Worm (Caenorhabditis elegans) whole organism, young adult: Measurements from ENCODE around the gene Y54E2A.10.
A peak's percentile ranks its signal among the peaks of the same experiment; 100 is the strongest.

Source experiments
- B0336.3 ChIP-seq: fragments of 200-800 bp; sonication (Bioruptor generic); IDR thresholded peaks from 2 replicates; pipeline ENCODE4 v1.3.6; 2022; ENCODE audit warnings: missing genetic modification characterization, missing compliant biosample characterization
- F39B2.1 ChIP-seq: fragments of 200-800 bp; sonication (Bioruptor generic); IDR thresholded peaks from 2 replicates; pipeline ENCODE4 v1.3.6; 2022; ENCODE audit warnings: missing genetic modification reagents, missing genetic modification characterization, missing compliant biosample characterization
- F55B11.4 ChIP-seq: sonication (generic microtip); optimal IDR thresholded peaks from 2 replicates; lab custom pipeline; 2016; ENCODE audit warnings: missing compliant biosample characterization, missing genetic modification characterization, borderline replicate concordance; ENCODE audit not compliant: insufficient read depth
- K12H6.12 ChIP-seq: fragments of 200-800 bp; sonication (Bioruptor generic); optimal IDR thresholded peaks from 2 replicates; lab custom pipeline; 2018; ENCODE audit warnings: mild to moderate bottlenecking, missing genetic modification characterization, missing compliant biosample characterization
- T07F8.4 ChIP-seq: sonication (generic microtip); optimal IDR thresholded peaks from 2 replicates; lab custom pipeline; 2016; ENCODE audit warnings: mild to moderate bottlenecking, missing genetic modification characterization, moderate library complexity, missing compliant biosample characterization
- Y53F4B.3 ChIP-seq: fragments of 200-800 bp; sonication (Bioruptor generic); IDR thresholded peaks from 2 replicates; pipeline ENCODE4 v1.3.6; 2022; ENCODE audit warnings: missing genetic modification reagents, missing genetic modification characterization, missing compliant biosample characterization
- Y56A3A.18 ChIP-seq: fragments of 200-800 bp; sonication (Bioruptor generic); IDR thresholded peaks from 2 replicates; pipeline ENCODE4 v1.3.6; 2022; ENCODE audit warnings: missing genetic modification reagents, missing genetic modification characterization, missing compliant biosample characterization
- Y67H2A.10 ChIP-seq: fragments of 200-800 bp; sonication (Bioruptor generic); conservative IDR thresholded peaks from 2 replicates; pipeline ENCODE4 v1.3.6; 2022; ENCODE audit warnings: missing genetic modification reagents, missing genetic modification characterization, missing compliant biosample characterization
- ama-1 ChIP-seq, 3 experiments: fragments of 150-350 bp in 1 of 3; sonication (generic microtip) in 2 of 3; optimal IDR thresholded peaks; 2 replicates each; lab custom pipeline; 2014 to 2018; ENCODE audit warnings: missing biosample characterization in 2 of 3, missing genetic modification characterization in 2 of 3, missing genetic modification reagents in 2 of 3
- atf-7 ChIP-seq: sonication (generic microtip); optimal IDR thresholded peaks from 2 replicates; lab custom pipeline; 2017; ENCODE audit warnings: mild to moderate bottlenecking, missing genetic modification characterization, missing compliant biosample characterization
- athp-1 ChIP-seq: sonication (generic microtip); optimal IDR thresholded peaks from 2 replicates; lab custom pipeline; 2017; ENCODE audit warnings: mild to moderate bottlenecking, missing genetic modification characterization, missing compliant biosample characterization
- attf-5 ChIP-seq: fragments of 200-800 bp; sonication (Bioruptor generic); optimal IDR thresholded peaks from 2 replicates; lab custom pipeline; 2018; ENCODE audit warnings: mild to moderate bottlenecking, missing genetic modification characterization, missing compliant biosample characterization
- attf-6 ChIP-seq: fragments of 200-800 bp; sonication (Bioruptor generic); IDR thresholded peaks from 2 replicates; pipeline ENCODE4 v1.3.6; 2022; ENCODE audit warnings: missing genetic modification reagents, missing genetic modification characterization, missing compliant biosample characterization
- bed-1 ChIP-seq: fragments of 200-800 bp; sonication (Bioruptor generic); IDR thresholded peaks from 2 replicates; pipeline ENCODE4 v1.3.6; 2022; ENCODE audit warnings: missing genetic modification reagents, missing genetic modification characterization, missing compliant biosample characterization
- cebp-1 ChIP-seq, 2 experiments: fragments of 200-800 bp in 1 of 2; sonication (Bioruptor generic) in 1 of 2; sonication (generic microtip) in 1 of 2; IDR thresholded peaks in 1 of 2; optimal IDR thresholded peaks in 1 of 2; 2 replicates each; pipeline versions ENCODE4 v1.3.6 to Lab custom; 2017 to 2022; ENCODE audit warnings: missing compliant biosample characterization in 2 of 2, missing genetic modification characterization in 2 of 2, mild to moderate bottlenecking in 1 of 2, missing genetic modification reagents in 1 of 2, moderate library complexity in 1 of 2
- cebp-2 ChIP-seq: fragments of 200-800 bp; sonication (Bioruptor generic); IDR thresholded peaks from 2 replicates; pipeline ENCODE4 v1.3.6; 2022; ENCODE audit warnings: missing genetic modification characterization, missing compliant biosample characterization
- ceh-27 ChIP-seq: fragments of 200-800 bp; sonication (Bioruptor generic); optimal IDR thresholded peaks from 2 replicates; lab custom pipeline; 2018; ENCODE audit warnings: mild to moderate bottlenecking, missing genetic modification characterization, moderate library complexity, missing compliant biosample characterization
- chd-7 ChIP-seq: sonication (generic microtip); optimal IDR thresholded peaks from 2 replicates; lab custom pipeline; 2016; ENCODE audit warnings: mild to moderate bottlenecking, missing genetic modification characterization, moderate library complexity, missing compliant biosample characterization
- egl-18 ChIP-seq: fragments of 200-800 bp; sonication (Bioruptor generic); IDR thresholded peaks from 2 replicates; pipeline ENCODE4 v1.3.6; 2022; ENCODE audit warnings: missing genetic modification reagents, missing genetic modification characterization, missing compliant biosample characterization
- fkh-3 ChIP-seq: sonication (generic microtip); optimal IDR thresholded peaks from 2 replicates; lab custom pipeline; 2016; ENCODE audit warnings: mild to moderate bottlenecking, missing genetic modification characterization, missing compliant biosample characterization
- him-1 ChIP-seq: sonication (generic microtip); optimal IDR thresholded peaks from 2 replicates; lab custom pipeline; 2016; ENCODE audit warnings: missing genotype, missing genetic modification reagents, missing genetic modification characterization, missing compliant biosample characterization
- lag-1 ChIP-seq: fragments of 200-800 bp; sonication (Bioruptor generic); IDR thresholded peaks from 2 replicates; pipeline ENCODE4 v1.3.6; 2022; ENCODE audit warnings: missing genetic modification reagents, missing genetic modification characterization, missing compliant biosample characterization
- let-607 ChIP-seq, 2 experiments: fragments of 200-800 bp in 1 of 2; sonication (Bioruptor generic) in 1 of 2; sonication (generic microtip) in 1 of 2; optimal IDR thresholded peaks; 2 replicates each; lab custom pipeline; 2016 to 2018; ENCODE audit warnings: mild to moderate bottlenecking in 2 of 2, missing compliant biosample characterization in 2 of 2, missing genetic modification characterization in 2 of 2, moderate library complexity in 2 of 2, missing genotype in 1 of 2
- lir-1 ChIP-seq: fragments of 200-800 bp; sonication (Bioruptor generic); conservative IDR thresholded peaks from 2 replicates; pipeline ENCODE4 v1.3.6; 2022; ENCODE audit warnings: missing genetic modification reagents, missing genetic modification characterization, missing compliant biosample characterization
- madf-8 ChIP-seq: fragments of 200-800 bp; sonication (Bioruptor generic); conservative IDR thresholded peaks from 2 replicates; pipeline ENCODE4 v1.3.6; 2022; ENCODE audit warnings: missing genetic modification reagents, missing genetic modification characterization, missing compliant biosample characterization
- mcd-1 ChIP-seq: fragments of 200-800 bp; sonication (Bioruptor generic); IDR thresholded peaks from 2 replicates; pipeline ENCODE4 v1.3.6; 2022; ENCODE audit warnings: missing genetic modification reagents, missing genetic modification characterization, missing compliant biosample characterization
- mel-28 ChIP-seq: sonication (generic microtip); optimal IDR thresholded peaks from 2 replicates; lab custom pipeline; 2016; ENCODE audit warnings: borderline replicate concordance, mild to moderate bottlenecking, missing genetic modification characterization, missing compliant biosample characterization
- nfya-2 ChIP-seq: fragments of 200-800 bp; sonication (Bioruptor generic); IDR thresholded peaks from 2 replicates; pipeline ENCODE4 v1.3.6; 2022; ENCODE audit warnings: missing genetic modification reagents, missing genetic modification characterization, missing compliant biosample characterization
- nfyb-1 ChIP-seq: fragments of 200-800 bp; sonication (Bioruptor generic); IDR thresholded peaks from 2 replicates; pipeline ENCODE4 v1.3.6; 2022; ENCODE audit warnings: missing genetic modification reagents, missing genetic modification characterization, missing compliant biosample characterization
- pbrm-1 ChIP-seq: fragments of 200-800 bp; sonication (Bioruptor generic); IDR thresholded peaks from 2 replicates; pipeline ENCODE4 v1.3.6; 2022; ENCODE audit warnings: missing genetic modification reagents, missing genetic modification characterization, missing compliant biosample characterization
- rcor-1 ChIP-seq: fragments of 200-800 bp; sonication (Bioruptor generic); IDR thresholded peaks from 2 replicates; pipeline ENCODE4 v1.3.6; 2022; ENCODE audit warnings: missing genetic modification reagents, missing genetic modification characterization, missing compliant biosample characterization
- rec-8 ChIP-seq, 2 experiments: sonication (generic microtip); optimal IDR thresholded peaks; 2 replicates each; lab custom pipeline; 2016; ENCODE audit warnings: mild to moderate bottlenecking in 2 of 2, missing genetic modification characterization in 2 of 2, missing genetic modification reagents in 2 of 2, missing genotype in 2 of 2, missing biosample characterization in 1 of 2, missing compliant biosample characterization in 1 of 2, moderate library complexity in 1 of 2
- snpc-1.3 ChIP-seq: sonication (generic microtip); optimal IDR thresholded peaks from 2 replicates; lab custom pipeline; 2017; ENCODE audit warnings: missing genetic modification characterization, mild to moderate bottlenecking, missing compliant biosample characterization, antibody characterized with exemption, moderate library complexity, missing genotype, missing genetic modification reagents; ENCODE audit not compliant: insufficient read depth
- snpc-4 ChIP-seq, 5 experiments: fragments of 150-350 bp in 1 of 5; sonication (generic microtip) in 4 of 5; optimal IDR thresholded peaks; 2 replicates each; lab custom pipeline; 2014 to 2018; ENCODE audit warnings: missing genetic modification characterization in 5 of 5, missing biosample characterization in 3 of 5, antibody characterized with exemption in 2 of 5, mild to moderate bottlenecking in 2 of 5, missing compliant biosample characterization in 2 of 5, missing genotype in 2 of 5, moderate library complexity in 2 of 5, missing genetic modification reagents in 1 of 5
- somi-1 ChIP-seq: fragments of 200-800 bp; sonication (Bioruptor generic); optimal IDR thresholded peaks from 2 replicates; lab custom pipeline; 2018; ENCODE audit warnings: mild to moderate bottlenecking, missing genetic modification characterization, missing compliant biosample characterization
- tbp1 ChIP-seq: fragments of 200-800 bp; sonication (Bioruptor generic); optimal IDR thresholded peaks from 2 replicates; lab custom pipeline; 2018; ENCODE audit warnings: mild to moderate bottlenecking, missing genetic modification characterization, missing compliant biosample characterization
- tbx-9 ChIP-seq: sonication (generic microtip); optimal IDR thresholded peaks from 2 replicates; lab custom pipeline; 2016; ENCODE audit warnings: borderline replicate concordance, missing genetic modification characterization, inconsistent platforms, missing compliant biosample characterization
- ztf-18 ChIP-seq: sonication (generic microtip); optimal IDR thresholded peaks from 2 replicates; lab custom pipeline; 2016; ENCODE audit warnings: missing genotype, mild to moderate bottlenecking, missing genetic modification characterization, missing compliant biosample characterization
- ztf-22 ChIP-seq: fragments of 200-800 bp; sonication (Bioruptor generic); optimal IDR thresholded peaks from 2 replicates; lab custom pipeline; 2018; ENCODE audit warnings: mild to moderate bottlenecking, missing genetic modification characterization, moderate library complexity, missing compliant biosample characterization
- ztf-25 ChIP-seq: fragments of 200-800 bp; sonication (Bioruptor generic); IDR thresholded peaks from 2 replicates; pipeline ENCODE4 v1.3.6; 2022; ENCODE audit warnings: missing genetic modification reagents, missing genetic modification characterization, missing compliant biosample characterization
- ztf-26 ChIP-seq: sonication (generic microtip); optimal IDR thresholded peaks from 2 replicates; lab custom pipeline; 2017; ENCODE audit warnings: missing genetic modification characterization, missing compliant biosample characterization
- ztf-28 ChIP-seq: fragments of 200-800 bp; sonication (Bioruptor generic); IDR thresholded peaks from 2 replicates; pipeline ENCODE4 v1.3.6; 2022; ENCODE audit warnings: missing genetic modification reagents, missing genetic modification characterization, missing compliant biosample characterization
- ztf-6 ChIP-seq: fragments of 200-800 bp; sonication (Bioruptor generic); IDR thresholded peaks from 2 replicates; pipeline ENCODE4 v1.3.6; 2022; ENCODE audit warnings: missing genetic modification reagents, missing genetic modification characterization, missing compliant biosample characterization

Gene Y54E2A.10

ce11 chrII:14794935-14795454, 4.1 kb downstream of the Y54E2A.10 start, which contains the start of gene eif-3.B (continued):
- TF ChIP-seq snpc-1.3 (tag; lab: Kevin White, UChicago) (peak; percentile 51), pbrm-1 (GFP tag; lab: Robert Waterston, UW) (peak; percentile 80), attf-6 (GFP tag; lab: Robert Waterston, UW) (no peak), Y67H2A.10 (0 out of 2 replicates have a peak, but pooled peaks have one; percentile 30), let-607 (tag; optimal IDR thresholded peaks at IDR 0.05; lab: Kevin White, UChicago) (peak in 1 of 2 experiments; percentile 86), egl-18 (GFP tag; lab: Robert Waterston, UW) (0 out of 2 replicates have a peak, but pooled peaks have one; percentile 38), tbx-9 (tag; lab: Kevin White, UChicago) (no peak), F39B2.1 (GFP tag; lab: Robert Waterston, UW) (no peak), snpc-4 (GFP tag; optimal IDR thresholded peaks at IDR 0.05; lab: Kevin White, UChicago) (peak; percentile 45), snpc-4 (tag; optimal IDR thresholded peaks at IDR 0.05; lab: Kevin White, UChicago) (peak; percentile 13 to 86 (median 84)), madf-8 (GFP tag; lab: Robert Waterston, UW) (peak; percentile 58), attf-5 (GFP tag; lab: Kevin White, UChicago) (peak; percentile 95), lir-1 (GFP tag; lab: Robert Waterston, UW) (peak; percentile 75), cebp-1 (GFP tag; IDR thresholded peaks at IDR 0.05; lab: Robert Waterston, UW) (0 out of 2 replicates have a peak, but pooled peaks have one; percentile 44), cebp-1 (tag; optimal IDR thresholded peaks at IDR 0.05; lab: Kevin White, UChicago) (peak; percentile 82), him-1 (tag; lab: Kevin White, UChicago) (no peak), cebp-2 (no peak), rcor-1 (GFP tag; lab: Robert Waterston, UW) (peak; percentile 86), ztf-28 (0 out of 2 replicates have a peak, but pooled peaks have one; percentile 40), Y53F4B.3 (GFP tag; lab: Robert Waterston, UW) (no peak), ztf-6 (GFP tag; lab: Robert Waterston, UW) (0 out of 2 replicates have a peak, but pooled peaks have one; percentile 14), mel-28 (tag; lab: Kevin White, UChicago) (no peak), nfya-2 (GFP tag; lab: Robert Waterston, UW) (no peak), bed-1 (GFP tag; lab: Robert Waterston, UW) (no peak), F55B11.4 (tag; lab: Kevin White, UChicago) (no peak), fkh-3 (tag; lab: Kevin White, UChicago) (no peak), nfyb-1 (GFP tag; lab: Robert Waterston, UW) (peak; percentile 70; the same call in 1 of the 2 replicates), ztf-25 (GFP tag; lab: Robert Waterston, UW) (0 out of 2 replicates have a peak, but pooled peaks have one; percentile 5), K12H6.12 (tag; lab: Kevin White, UChicago) (peak; percentile 79)

DNA sequence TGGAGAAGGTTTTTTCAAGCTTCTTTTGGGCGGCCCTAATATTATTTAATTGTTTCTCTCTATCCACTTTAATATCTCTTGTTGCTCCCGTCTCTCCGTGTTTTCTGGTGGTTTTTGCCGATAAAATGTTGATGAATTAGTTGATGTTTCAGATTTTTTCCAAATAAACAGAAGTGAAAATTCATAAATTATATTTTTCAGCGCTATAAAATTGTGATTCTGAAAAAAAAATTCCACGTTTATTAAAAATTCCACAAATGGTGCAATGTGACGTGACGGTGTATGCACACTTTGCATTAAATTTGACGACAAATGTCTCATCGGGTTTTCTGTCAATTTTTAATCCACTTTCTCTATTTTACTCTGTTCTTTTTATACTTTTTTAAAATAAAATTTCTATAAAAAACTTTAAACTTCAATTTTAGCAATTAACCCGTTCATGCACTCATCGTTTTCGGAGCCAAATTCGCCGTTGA, 7.2 kb downstream of the Y54E2A.10 start, which contains the start of gene tbc-20:
Gene tbc-20, plus strand, starts transcription at position 426 of the 476 bp plus-strand sequence.
- no peak for TF ChIP-seq ceh-27
- TF ChIP-seq lag-1 (GFP tag; lab: Robert Waterston, UW): no peak
- 0 out of 2 replicates have a peak, but pooled peaks have one; percentile 18 for TF ChIP-seq B0336.3 (GFP tag; lab: Robert Waterston, UW)
- peak; percentile 31; the same call in 1 of the 2 replicates for TF ChIP-seq mcd-1 (GFP tag; lab: Robert Waterston, UW)
- no peak for TF ChIP-seq nfyb-1 (GFP tag; lab: Robert Waterston, UW)
- TF ChIP-seq chd-7 (tag; lab: Kevin White, UChicago): no peak
- TF ChIP-seq atf-7 (tag; lab: Kevin White, UChicago): no peak
- no peak for TF ChIP-seq rec-8 (tag; optimal IDR thresholded peaks at IDR 0.05; lab: Kevin White, UChicago)
- TF ChIP-seq madf-8 (GFP tag; lab: Robert Waterston, UW): peak; percentile 74
- no peak for TF ChIP-seq pbrm-1 (GFP tag; lab: Robert Waterston, UW)
- TF ChIP-seq T07F8.4: no peak
- TF ChIP-seq athp-1 (tag; lab: Kevin White, UChicago): peak; percentile 19
- TF ChIP-seq Y56A3A.18 (GFP tag; lab: Robert Waterston, UW): no peak
- no peak for TF ChIP-seq lir-1 (GFP tag; lab: Robert Waterston, UW)
- peak; percentile 26 for TF ChIP-seq tbp1
- no peak for TF ChIP-seq ztf-22 (GFP tag; lab: Kevin White, UChicago)
- TF ChIP-seq ztf-18 (tag; lab: Kevin White, UChicago): no peak
- TF ChIP-seq ztf-26 (tag; lab: Kevin White, UChicago): no peak
- no peak for TF ChIP-seq somi-1 (GFP tag; lab: Kevin White, UChicago)
- TF ChIP-seq ama-1 (optimal IDR thresholded peaks at IDR 0.05; lab: Kevin White, UChicago): no peak
- peak in 1 of 2 experiments; percentile 9 for TF ChIP-seq ama-1 (GFP tag; optimal IDR thresholded peaks at IDR 0.05; lab: Kevin White, UChicago)
